Worm (Caenorhabditis elegans) whole organism, L4 larva: Measurements from ENCODE around the gene F21D5.9.

Source experiments
- D1046.2 ChIP-seq: fragments of 200-800 bp; sonication (Bioruptor generic); IDR thresholded peaks from 2 replicates; pipeline ENCODE4 v1.3.6; 2022; ENCODE audit warnings: missing genetic modification characterization, missing compliant biosample characterization
- F26F4.8 ChIP-seq: fragments of 200-800 bp; sonication (Bioruptor generic); conservative IDR thresholded peaks from 2 replicates; pipeline ENCODE4 v1.3.6; 2022; ENCODE audit warnings: missing genetic modification characterization, missing compliant biosample characterization
- F44E2.7 ChIP-seq: fragments of 200-800 bp; sonication (Bioruptor generic); IDR thresholded peaks from 2 replicates; pipeline ENCODE4 v2.1.2; 2022; ENCODE audit warnings: missing genetic modification characterization, missing compliant biosample characterization
- R02D3.7 ChIP-seq: fragments of 150-350 bp; sonication (generic microtip); optimal IDR thresholded peaks from 3 replicates; lab custom pipeline; 2014; ENCODE audit warnings: missing biosample characterization, missing genetic modification characterization
- Y105C5A.15 ChIP-seq: fragments of 200-800 bp; sonication (Bioruptor generic); IDR thresholded peaks from 2 replicates; pipeline ENCODE4 v1.3.6; 2022; ENCODE audit warnings: missing genetic modification characterization, missing compliant biosample characterization
- Y48G9A.11 ChIP-seq: fragments of 200-800 bp; sonication (Bioruptor generic); IDR thresholded peaks from 2 replicates; pipeline ENCODE4 v1.3.6; 2022; ENCODE audit warnings: missing genetic modification reagents, missing genetic modification characterization, missing compliant biosample characterization
- arid-1 ChIP-seq: fragments of 200-800 bp; sonication (Bioruptor generic); conservative IDR thresholded peaks from 2 replicates; pipeline ENCODE4 v1.3.6; 2022; ENCODE audit warnings: missing genetic modification reagents, missing genetic modification characterization, missing compliant biosample characterization
- attf-4 ChIP-seq: sonication (generic microtip); optimal IDR thresholded peaks from 3 replicates; lab custom pipeline; 2017; ENCODE audit warnings: missing biosample characterization, missing genetic modification characterization
- ceh-44 ChIP-seq: fragments of 200-800 bp; sonication (Bioruptor generic); IDR thresholded peaks from 2 replicates; pipeline ENCODE4 v1.3.6; 2022; ENCODE audit warnings: missing genetic modification reagents, missing genetic modification characterization, missing compliant biosample characterization
- daf-12 ChIP-seq: fragments of 150-350 bp; optimal IDR thresholded peaks from 2 replicates; lab custom pipeline; 2014; ENCODE audit warnings: missing biosample characterization, missing genetic modification reagents, missing genetic modification characterization
- daf-19 ChIP-seq: fragments of 200-800 bp; sonication (Bioruptor generic); conservative IDR thresholded peaks from 2 replicates; pipeline ENCODE4 v1.3.6; 2022; ENCODE audit warnings: missing genetic modification characterization, missing compliant biosample characterization
- dmd-9 ChIP-seq: fragments of 200-800 bp; sonication (Bioruptor generic); IDR thresholded peaks from 2 replicates; pipeline ENCODE4 v1.3.6; 2022; ENCODE audit warnings: missing genetic modification reagents, missing genetic modification characterization, missing compliant biosample characterization
- duxl-1 ChIP-seq: sonication (generic microtip); optimal IDR thresholded peaks from 2 replicates; lab custom pipeline; 2016; ENCODE audit warnings: mild to moderate bottlenecking, missing genetic modification characterization, moderate library complexity, missing compliant biosample characterization; ENCODE audit not compliant: poor library complexity
- egl-27 ChIP-seq: sonication (generic microtip); optimal IDR thresholded peaks from 3 replicates; lab custom pipeline; 2017; ENCODE audit warnings: missing biosample characterization, missing genetic modification reagents, missing genetic modification characterization
- hlh-11 ChIP-seq: fragments of 200-800 bp; sonication (Bioruptor generic); optimal IDR thresholded peaks from 2 replicates; lab custom pipeline; 2018; ENCODE audit warnings: mild to moderate bottlenecking, missing genetic modification characterization, missing compliant biosample characterization
- hlh-30 ChIP-seq: sonication (generic microtip); optimal IDR thresholded peaks from 2 replicates; lab custom pipeline; 2017; ENCODE audit warnings: antibody characterized with exemption, mild to moderate bottlenecking, missing genetic modification characterization, missing compliant biosample characterization; ENCODE audit not compliant: insufficient read depth
- jun-1 ChIP-seq: fragments of 150-350 bp; optimal IDR thresholded peaks from 2 replicates; lab custom pipeline; 2014; ENCODE audit warnings: missing biosample characterization, missing genetic modification reagents, missing genetic modification characterization
- lin-13 ChIP-seq: fragments of 150-350 bp; optimal IDR thresholded peaks from 2 replicates; lab custom pipeline; 2014; ENCODE audit warnings: missing biosample characterization, missing genetic modification reagents, missing genetic modification characterization
- lin-15B ChIP-seq: fragments of 150-350 bp; sonication (generic microtip); optimal IDR thresholded peaks from 3 replicates; lab custom pipeline; 2014; ENCODE audit warnings: missing biosample characterization, missing genetic modification characterization
- lsy-2 ChIP-seq, 2 experiments: fragments of 150-350 bp in 1 of 2; sonication (generic microtip) in 1 of 2; optimal IDR thresholded peaks; 2 replicates each; lab custom pipeline; 2014 to 2017; ENCODE audit warnings: missing biosample characterization in 2 of 2, missing genetic modification characterization in 2 of 2
- mdl-1 ChIP-seq, 2 experiments: fragments of 150-350 bp in 1 of 2; sonication (generic microtip) in 1 of 2; optimal IDR thresholded peaks; 2 replicates each; lab custom pipeline; 2014 to 2017; ENCODE audit warnings: missing biosample characterization in 2 of 2, missing genetic modification characterization in 2 of 2
- mdt-29 ChIP-seq: fragments of 200-800 bp; sonication (Bioruptor generic); IDR thresholded peaks from 2 replicates; pipeline ENCODE4 v1.3.6; 2022; ENCODE audit warnings: missing genetic modification reagents, missing genetic modification characterization, missing compliant biosample characterization
- mes-2 ChIP-seq: sonication (generic microtip); optimal IDR thresholded peaks from 2 replicates; lab custom pipeline; 2016; ENCODE audit warnings: missing genotype, mild to moderate bottlenecking, missing genetic modification characterization, missing compliant biosample characterization; ENCODE audit not compliant: poor library complexity, severe bottlenecking
- nhr-237 ChIP-seq: sonication (generic microtip); optimal IDR thresholded peaks from 2 replicates; lab custom pipeline; 2017; ENCODE audit warnings: missing biosample characterization, missing genetic modification characterization
- nhr-28 ChIP-seq: fragments of 150-350 bp; optimal IDR thresholded peaks from 2 replicates; lab custom pipeline; 2014; ENCODE audit warnings: missing biosample characterization, missing genetic modification characterization
- pha-4 ChIP-seq, 2 experiments: fragments of 150-350 bp in 1 of 2; fragments of 200-800 bp in 1 of 2; sonication (Bioruptor generic) in 1 of 2; IDR thresholded peaks in 1 of 2; optimal IDR thresholded peaks in 1 of 2; 2 replicates each; pipeline versions ENCODE4 v1.3.6 to Lab custom; 2014 to 2022; ENCODE audit warnings: missing genetic modification characterization in 2 of 2, missing genetic modification reagents in 2 of 2, missing biosample characterization in 1 of 2, missing compliant biosample characterization in 1 of 2
- rbr-2 ChIP-seq: sonication (generic microtip); optimal IDR thresholded peaks from 2 replicates; lab custom pipeline; 2016; ENCODE audit warnings: missing genotype, missing genetic modification characterization, missing compliant biosample characterization
- saeg-2 ChIP-seq: fragments of 200-800 bp; sonication (Bioruptor generic); IDR thresholded peaks from 2 replicates; pipeline ENCODE4 v1.3.6; 2022; ENCODE audit warnings: missing genetic modification reagents, missing genetic modification characterization, missing compliant biosample characterization
- spr-1 ChIP-seq: sonication (generic microtip); optimal IDR thresholded peaks from 2 replicates; lab custom pipeline; 2016; ENCODE audit warnings: mild to moderate bottlenecking, missing genetic modification characterization, missing compliant biosample characterization
- unc-39 ChIP-seq: sonication (generic microtip); optimal IDR thresholded peaks from 2 replicates; lab custom pipeline; 2017; ENCODE audit warnings: missing biosample characterization, missing genetic modification characterization
- unc-62 ChIP-seq, 3 experiments: fragments of 150-350 bp in 1 of 3; sonication (generic microtip); optimal IDR thresholded peaks in 2 of 3; peaks in 1 of 3; 1 replicate in 1 of 3; 2 replicates in 2 of 3; lab custom pipeline; 2014 to 2017; ENCODE audit warnings: missing biosample characterization in 3 of 3, missing genetic modification characterization in 3 of 3, missing genetic modification reagents in 3 of 3, missing genotype in 1 of 3
- vab-7 ChIP-seq: fragments of 200-800 bp; sonication (Bioruptor generic); IDR thresholded peaks from 2 replicates; pipeline ENCODE4 v1.3.6; 2022; ENCODE audit warnings: missing genetic modification reagents, missing genetic modification characterization, missing compliant biosample characterization
- zag-1 ChIP-seq: fragments of 150-350 bp; optimal IDR thresholded peaks from 2 replicates; lab custom pipeline; 2014; ENCODE audit warnings: missing biosample characterization, missing genetic modification characterization
- zfp-2 ChIP-seq: sonication (generic microtip); optimal IDR thresholded peaks from 2 replicates; lab custom pipeline; 2016; ENCODE audit warnings: mild to moderate bottlenecking, missing genetic modification characterization, missing compliant biosample characterization

F21D5.9 gene

ce11 chrIV:8730469-8730868, 6.6 kb downstream of the F21D5.9 start, which contains the start of gene F21D5.3 (continued):
- TF ChIP-seq mdt-29 (GFP tag; lab: Robert Waterston, UW), result no peak

DNA sequence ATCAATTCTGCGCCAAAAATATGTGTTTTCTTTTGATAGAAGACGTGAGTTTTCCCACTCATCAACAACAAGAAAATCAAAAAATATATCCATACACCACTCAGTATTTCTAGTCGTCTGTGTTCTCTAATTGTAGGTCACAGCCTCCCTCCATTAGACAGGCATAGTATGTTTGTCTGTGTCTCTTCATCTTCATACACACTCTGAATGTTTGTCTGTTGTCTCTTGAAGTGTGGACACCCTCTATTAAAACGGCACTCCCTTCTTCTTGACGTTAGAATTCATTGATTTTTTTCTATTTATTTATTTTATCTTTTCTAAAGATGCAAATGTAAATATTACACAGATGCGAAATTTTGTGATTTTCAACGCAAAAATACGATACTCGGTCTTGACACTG, 13.5 kb downstream of the F21D5.9 start:
- no peak for TF ChIP-seq pha-4 (GFP tag; IDR thresholded peaks at IDR 0.05; lab: Robert Waterston, UW)
- no peak for TF ChIP-seq pha-4 (tag; optimal IDR thresholded peaks at IDR 0.05; lab: Kevin White, UChicago)
- no peak for TF ChIP-seq spr-1 (tag; lab: Kevin White, UChicago)
- no peak for TF ChIP-seq unc-62 (GFP tag; optimal IDR thresholded peaks at IDR 0.05 in 1 of 2; lab: Kevin White, UChicago)
- TF ChIP-seq unc-62 (tag; optimal IDR thresholded peaks at IDR 0.05; lab: Kevin White, UChicago), result no peak
- no peak for TF ChIP-seq lin-15B
- peak; percentile 27 for TF ChIP-seq mes-2 (tag; lab: Kevin White, UChicago)
- no peak for TF ChIP-seq arid-1 (GFP tag; lab: Robert Waterston, UW)
- no peak for TF ChIP-seq attf-4 (tag; lab: Kevin White, UChicago)
- peak; percentile 5 for TF ChIP-seq nhr-28 (tag; lab: Kevin White, UChicago)
- no peak for TF ChIP-seq F44E2.7 (GFP tag; lab: Robert Waterston, UW)
- no peak for TF ChIP-seq lin-13 (GFP tag; lab: Kevin White, UChicago)
- TF ChIP-seq Y105C5A.15 (GFP tag; lab: Robert Waterston, UW), result no peak
- peak; percentile 10 for TF ChIP-seq hlh-30 (tag; lab: Kevin White, UChicago)
- no peak for TF ChIP-seq unc-39 (tag; lab: Kevin White, UChicago)
- no peak for TF ChIP-seq rbr-2 (tag; lab: Kevin White, UChicago)
- TF ChIP-seq lsy-2 (tag; optimal IDR thresholded peaks at IDR 0.05; lab: Kevin White, UChicago), result peak in 1 of 2 experiments; percentile 32
- TF ChIP-seq daf-19 (GFP tag; lab: Robert Waterston, UW), result no peak
- TF ChIP-seq F26F4.8 (GFP tag; lab: Robert Waterston, UW), result no peak
- no peak for TF ChIP-seq D1046.2 (GFP tag; lab: Robert Waterston, UW)
- TF ChIP-seq jun-1 (tag; lab: Kevin White, UChicago), result no peak
- no peak for TF ChIP-seq hlh-11 (tag; lab: Kevin White, UChicago)
- TF ChIP-seq zfp-2 (tag; lab: Kevin White, UChicago), result no peak
- no peak for TF ChIP-seq duxl-1 (tag; lab: Kevin White, UChicago)
- TF ChIP-seq mdl-1 (tag; optimal IDR thresholded peaks at IDR 0.05; lab: Kevin White, UChicago), result no peak

DNA sequence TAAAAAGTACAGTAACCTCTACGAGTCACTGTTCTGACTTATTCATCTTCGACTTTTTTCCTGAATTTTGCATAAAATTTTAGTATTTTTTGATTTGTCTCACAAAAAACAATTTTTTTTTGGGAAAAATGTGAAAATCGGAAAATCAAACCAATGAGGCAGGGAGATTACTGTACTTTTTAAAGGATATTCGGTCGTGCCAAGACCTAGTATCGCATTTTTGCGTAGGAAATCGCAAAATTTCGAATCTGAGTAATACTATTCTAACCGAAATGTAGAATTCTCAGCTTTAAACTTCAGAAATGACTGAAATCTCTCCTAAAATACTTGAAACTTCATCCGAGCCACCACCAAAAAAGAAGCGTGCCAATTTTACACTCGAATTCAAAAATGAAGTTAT, 14.0 kb downstream of the F21D5.9 start, which contains the start of gene F21D5.4:
TSS of gene F21D5.4 (plus strand) at position 301 of the 400 bp plus-strand sequence.
- TF ChIP-seq F44E2.7 (GFP tag; lab: Robert Waterston, UW) (no peak), mes-2 (tag; lab: Kevin White, UChicago) (no peak), arid-1 (GFP tag; lab: Robert Waterston, UW) (no peak), egl-27 (tag; lab: Kevin White, UChicago) (no peak), ceh-44 (GFP tag; lab: Robert Waterston, UW) (no peak), Y48G9A.11 (GFP tag; lab: Robert Waterston, UW) (no peak), daf-12 (tag; lab: Kevin White, UChicago) (no peak), saeg-2 (GFP tag; lab: Robert Waterston, UW) (no peak), nhr-237 (tag; lab: Kevin White, UChicago) (no peak), R02D3.7 (tag; lab: Kevin White, UChicago) (no peak), dmd-9 (no peak), vab-7 (GFP tag; lab: Robert Waterston, UW) (no peak), zag-1 (tag; lab: Kevin White, UChicago) (no peak), spr-1 (tag; lab: Kevin White, UChicago) (no peak), daf-19 (GFP tag; lab: Robert Waterston, UW) (no peak)
- TF ChIP-seq, all 104 proteins: peak for 0
